Fruit fly (Drosophila melanogaster) S2 (cell line): ENCODE results near the gene Sema5c.

Experiments
- CG8478 ChIP-seq: fragments of >200 bp; optimal IDR thresholded peaks from 2 replicates; lab custom pipeline; 2018
- CTCF ChIP-seq, 2 experiments: fragments of >200 bp; optimal IDR thresholded peaks; 2 replicates each; lab custom pipeline; 2018

DNA sequence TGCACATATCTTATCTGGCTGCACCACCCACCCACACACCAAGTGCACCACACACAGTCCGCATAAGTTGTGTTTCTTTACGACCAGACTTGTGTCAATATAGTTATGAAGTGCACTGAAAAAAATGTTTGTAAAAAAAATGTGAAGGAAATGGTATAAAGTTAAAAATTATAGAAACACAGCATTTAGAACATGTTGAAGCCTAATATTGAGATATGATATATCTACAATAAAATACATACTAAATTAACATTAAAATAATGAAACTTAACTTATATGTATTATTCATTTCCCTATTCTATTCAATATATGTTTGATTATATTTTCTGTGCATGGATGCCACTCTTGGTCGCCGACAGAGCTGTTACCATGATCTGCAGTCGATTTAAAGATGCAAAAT lies 31.3 kb upstream of the Sema5c start:
- TF ChIP-seq CTCF (optimal IDR thresholded peaks at IDR 0.05; lab: Kevin White, UChicago) (no peak), CG8478 (lab: Kevin White, UChicago) (no peak)
